Fruit fly (Drosophila melanogaster): ENCODE data around the gene CG10631.

The CG10631 gene

DNA sequence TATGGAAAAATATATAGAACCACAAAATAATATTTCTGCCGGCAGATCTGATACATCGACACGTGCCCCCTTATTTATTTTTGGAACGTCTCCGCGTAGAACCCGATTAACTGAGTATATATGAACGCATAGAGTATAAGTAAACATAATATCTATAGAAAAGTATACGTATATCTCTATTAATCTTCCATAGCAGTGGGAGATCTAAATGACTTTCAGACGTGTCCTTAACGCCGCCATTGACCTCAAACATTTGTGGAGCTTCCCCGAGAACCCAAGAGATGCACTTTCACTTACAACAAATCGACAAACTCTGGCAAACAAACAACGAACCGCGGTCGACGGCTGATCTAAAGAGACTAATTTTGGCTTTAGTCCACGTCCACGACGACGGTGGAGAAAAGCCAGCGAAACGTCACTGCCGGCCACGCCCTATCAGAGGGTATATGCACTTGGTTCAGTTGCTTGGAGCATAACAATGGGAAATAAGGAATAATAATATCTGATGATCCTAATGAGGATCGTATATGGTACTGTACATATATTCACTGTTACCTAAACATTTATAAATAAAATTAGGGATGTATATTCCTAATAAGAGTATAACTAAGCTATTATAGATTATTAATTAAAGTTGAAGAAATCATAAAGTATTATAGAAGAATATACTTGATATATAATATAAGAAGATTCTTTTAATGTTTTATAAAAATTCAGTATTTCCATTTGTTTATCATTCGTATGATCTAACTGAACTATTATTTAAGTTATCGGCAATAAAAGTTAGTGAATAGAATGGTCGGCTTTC is 7.3 kb upstream of the CG10631 start, which contains the start of gene fbp (continued):
- TF ChIP-seq CG3995 (GFP tag; optimal IDR thresholded peaks at IDR 0.05) (no peak), Awh (GFP tag; IDR thresholded peaks at IDR 0.05) (peak; percentile 58; the same call in 1 of the 2 replicates), CG12299 (tag; optimal IDR thresholded peaks at IDR 0.05) (no peak), kay (GFP tag; optimal IDR thresholded peaks at IDR 0.05) (no peak), Ptx1 (GFP tag; IDR thresholded peaks at IDR 0.05) (peak; percentile 55), CG11456 (GFP tag; IDR thresholded peaks at IDR 0.05) (0 out of 3 replicates have a peak, but pooled peaks have one; percentile 39), CG5953 (GFP tag; IDR thresholded peaks at IDR 0.05) (peak; percentile 8; the same call in 1 of the 2 replicates), psq (GFP tag; optimal IDR thresholded peaks at IDR 0.05) (peak; percentile 43), CG34224 (GFP tag; IDR thresholded peaks at IDR 0.05; ENCODE audit: partially characterized antibody) (no peak), Bgb (GFP tag; IDR thresholded peaks at IDR 0.05; ENCODE audit: partially characterized antibody) (no peak), h (optimal IDR thresholded peaks at IDR 0.05) (no peak), CG8924 (tag; optimal IDR thresholded peaks at IDR 0.05) (peak; percentile 86), CG8388 (GFP tag; optimal IDR thresholded peaks at IDR 0.05) (peak; percentile 48), CG6854 (GFP tag; optimal IDR thresholded peaks at IDR 0.05) (peak; percentile 2), CG14667 (GFP tag; IDR thresholded peaks at IDR 0.05) (no peak), CG16815 (GFP tag; optimal IDR thresholded peaks at IDR 0.05) (peak; percentile 68), CG1233 (GFP tag; optimal IDR thresholded peaks at IDR 0.05) (peak; percentile 55), pan (optimal IDR thresholded peaks at IDR 0.05) (no peak), pan (GFP tag; optimal IDR thresholded peaks at IDR 0.05 in 1 of 2, IDR thresholded peaks at IDR 0.05 in 1 of 2) (no peak), CG13123 (GFP tag; optimal IDR thresholded peaks at IDR 0.05) (no peak), insv (GFP tag; optimal IDR thresholded peaks at IDR 0.05) (no peak), CG13287 (GFP tag; IDR thresholded peaks at IDR 0.05; ENCODE audit: partially characterized antibody) (no peak), CG1024 (GFP tag; IDR thresholded peaks at IDR 0.05) (peak; percentile 39; the same call in 1 of the 2 replicates), Camta (GFP tag; optimal IDR thresholded peaks at IDR 0.05) (no peak), Scr (GFP tag; IDR thresholded peaks at IDR 0.05; ENCODE audit: partially characterized antibody) (no peak), cato (GFP tag; optimal IDR thresholded peaks at IDR 0.05; ENCODE audit: borderline replicate concordance) (peak; percentile 1), Side (GFP tag; optimal IDR thresholded peaks at IDR 0.05) (no peak), CG12104 (GFP tag; optimal IDR thresholded peaks at IDR 0.05) (peak; percentile 68), Ada2b (GFP tag; IDR thresholded peaks at IDR 0.05) (peak; percentile 19; the same call in 1 of the 2 replicates), ara (GFP tag; IDR thresholded peaks at IDR 0.05) (no peak), CG9727 (GFP tag; optimal IDR thresholded peaks at IDR 0.05) (peak; percentile 80), Vsx1 (GFP tag; optimal IDR thresholded peaks at IDR 0.05) (peak; percentile 4), eyg (GFP tag; optimal IDR thresholded peaks at IDR 0.05) (no peak), Dek (tag; optimal IDR thresholded peaks at IDR 0.05) (peak; percentile 59), chif (GFP tag; optimal IDR thresholded peaks at IDR 0.05) (peak in 1 of 2 experiments; percentile 54), hb (GFP tag; IDR thresholded peaks at IDR 0.05; ENCODE audit: partially characterized antibody) (no peak), CG11504 (tag; optimal IDR thresholded peaks at IDR 0.05) (peak; percentile 82), Chrac-16 (GFP tag; optimal IDR thresholded peaks at IDR 0.05) (peak; percentile 69), CG4820 (GFP tag; optimal IDR thresholded peaks at IDR 0.05) (peak; percentile 41), CG6254 (GFP tag; optimal IDR thresholded peaks at IDR 0.05) (no peak), CG16779 (GFP tag; IDR thresholded peaks at IDR 0.05) (peak; percentile 56; the same call in 1 of the 2 replicates), CG4707 (GFP tag; optimal IDR thresholded peaks at IDR 0.05) (no peak), HLH54F (GFP tag; optimal IDR thresholded peaks at IDR 0.05) (no peak), wor (GFP tag; IDR thresholded peaks at IDR 0.05) (no peak), CG14441 (GFP tag; IDR thresholded peaks at IDR 0.05) (no peak), CG4730 (GFP tag; IDR thresholded peaks at IDR 0.05) (no peak), Gug (GFP tag; IDR thresholded peaks at IDR 0.05) (peak; percentile 59; the same call in 2 of the 4 replicates), pnt (GFP tag; optimal IDR thresholded peaks at IDR 0.05) (no peak), trh (GFP tag; optimal IDR thresholded peaks at IDR 0.05) (no peak), CG34376 (GFP tag; optimal IDR thresholded peaks at IDR 0.05) (peak; percentile 75)
